Worm (Caenorhabditis elegans) whole organism, L4 larva: Measurements from ENCODE around the gene F43C11.10.

Experiments used
- F26F4.8 ChIP-seq: fragments of 200-800 bp; sonication (Bioruptor generic); conservative IDR thresholded peaks from 2 replicates; pipeline ENCODE4 v1.3.6; 2022; ENCODE audit warnings: missing genetic modification characterization, missing compliant biosample characterization
- F37D6.2 ChIP-seq: sonication (generic microtip); optimal IDR thresholded peaks from 2 replicates; lab custom pipeline; 2016; ENCODE audit warnings: mild to moderate bottlenecking, missing genetic modification characterization, missing compliant biosample characterization
- F44E2.7 ChIP-seq: fragments of 200-800 bp; sonication (Bioruptor generic); IDR thresholded peaks from 2 replicates; pipeline ENCODE4 v2.1.2; 2022; ENCODE audit warnings: missing genetic modification characterization, missing compliant biosample characterization
- R02D3.7 ChIP-seq: fragments of 150-350 bp; sonication (generic microtip); optimal IDR thresholded peaks from 3 replicates; lab custom pipeline; 2014; ENCODE audit warnings: missing biosample characterization, missing genetic modification characterization
- aha-1 ChIP-seq: fragments of 150-350 bp; peaks from one replicate; lab custom pipeline; 2014; ENCODE audit warnings: missing biosample characterization, missing genetic modification characterization
- aly-2 ChIP-seq: sonication (generic microtip); optimal IDR thresholded peaks from 2 replicates; lab custom pipeline; 2018; ENCODE audit warnings: missing biosample characterization, missing genetic modification characterization
- ceh-62 ChIP-seq: sonication (generic microtip); optimal IDR thresholded peaks from 2 replicates; lab custom pipeline; 2017; ENCODE audit warnings: missing biosample characterization, missing genetic modification characterization
- cey-2 ChIP-seq: sonication (generic microtip); optimal IDR thresholded peaks from 3 replicates; lab custom pipeline; 2017; ENCODE audit warnings: missing genetic modification characterization, mild to moderate bottlenecking, missing compliant biosample characterization, antibody characterized with exemption, borderline replicate concordance; ENCODE audit not compliant: insufficient read depth
- daf-12 ChIP-seq: fragments of 150-350 bp; optimal IDR thresholded peaks from 2 replicates; lab custom pipeline; 2014; ENCODE audit warnings: missing biosample characterization, missing genetic modification reagents, missing genetic modification characterization
- daf-16 ChIP-seq, 3 experiments: sonication (generic microtip); optimal IDR thresholded peaks; 2 replicates each; lab custom pipeline; 2016 to 2017; ENCODE audit warnings: missing genetic modification characterization in 3 of 3, missing genetic modification reagents in 3 of 3, mild to moderate bottlenecking in 2 of 3, missing compliant biosample characterization in 2 of 3, missing biosample characterization in 1 of 3, moderate library complexity in 1 of 3
- dmd-6 ChIP-seq: fragments of 200-800 bp; sonication (Bioruptor generic); IDR thresholded peaks from 2 replicates; pipeline ENCODE4 v1.3.6; 2022; ENCODE audit warnings: missing genetic modification reagents, missing genetic modification characterization, missing compliant biosample characterization
- dmd-8 ChIP-seq: fragments of 200-800 bp; sonication (Bioruptor generic); IDR thresholded peaks from 2 replicates; pipeline ENCODE4 v1.3.6; 2022; ENCODE audit warnings: missing genetic modification characterization, missing compliant biosample characterization
- dve-1 ChIP-seq: sonication (generic microtip); optimal IDR thresholded peaks from 2 replicates; lab custom pipeline; 2017; ENCODE audit warnings: antibody characterized with exemption, mild to moderate bottlenecking, missing genetic modification characterization, missing compliant biosample characterization; ENCODE audit not compliant: insufficient read depth
- fos-1 ChIP-seq: fragments of 150-350 bp; optimal IDR thresholded peaks from 2 replicates; lab custom pipeline; 2014; ENCODE audit warnings: missing biosample characterization, missing genetic modification characterization
- gei-8 ChIP-seq: fragments of 200-800 bp; sonication (Bioruptor generic); optimal IDR thresholded peaks from 2 replicates; lab custom pipeline; 2018; ENCODE audit warnings: mild to moderate bottlenecking, missing genetic modification characterization, missing compliant biosample characterization
- hlh-11 ChIP-seq: fragments of 200-800 bp; sonication (Bioruptor generic); optimal IDR thresholded peaks from 2 replicates; lab custom pipeline; 2018; ENCODE audit warnings: mild to moderate bottlenecking, missing genetic modification characterization, missing compliant biosample characterization
- hlh-30 ChIP-seq: sonication (generic microtip); optimal IDR thresholded peaks from 2 replicates; lab custom pipeline; 2017; ENCODE audit warnings: antibody characterized with exemption, mild to moderate bottlenecking, missing genetic modification characterization, missing compliant biosample characterization; ENCODE audit not compliant: insufficient read depth
- hmg-1.1 ChIP-seq: fragments of 200-800 bp; sonication (Bioruptor generic); IDR thresholded peaks from 2 replicates; pipeline ENCODE4 v1.3.6; 2022; ENCODE audit warnings: missing genetic modification reagents, missing genetic modification characterization, missing compliant biosample characterization
- lim-7 ChIP-seq: fragments of 200-800 bp; sonication (Bioruptor generic); IDR thresholded peaks from 2 replicates; pipeline ENCODE4 v1.3.6; 2022; ENCODE audit warnings: missing genetic modification characterization, missing compliant biosample characterization
- lin-15B ChIP-seq: fragments of 150-350 bp; sonication (generic microtip); optimal IDR thresholded peaks from 3 replicates; lab custom pipeline; 2014; ENCODE audit warnings: missing biosample characterization, missing genetic modification characterization
- lin-29 ChIP-seq: fragments of 200-800 bp; sonication (Bioruptor generic); IDR thresholded peaks from 2 replicates; pipeline ENCODE4 v1.3.6; 2022; ENCODE audit warnings: missing genetic modification reagents, missing genetic modification characterization, missing compliant biosample characterization
- lin-39 ChIP-seq: fragments of 150-350 bp; optimal IDR thresholded peaks from 2 replicates; lab custom pipeline; 2014; ENCODE audit warnings: missing biosample characterization, missing genetic modification reagents, missing genetic modification characterization
- lir-3 ChIP-seq: sonication (generic microtip); optimal IDR thresholded peaks from 2 replicates; lab custom pipeline; 2016; ENCODE audit warnings: mild to moderate bottlenecking, missing genetic modification characterization, missing compliant biosample characterization
- lsy-2 ChIP-seq, 2 experiments: fragments of 150-350 bp in 1 of 2; sonication (generic microtip) in 1 of 2; optimal IDR thresholded peaks; 2 replicates each; lab custom pipeline; 2014 to 2017; ENCODE audit warnings: missing biosample characterization in 2 of 2, missing genetic modification characterization in 2 of 2
- mdl-1 ChIP-seq, 2 experiments: fragments of 150-350 bp in 1 of 2; sonication (generic microtip) in 1 of 2; optimal IDR thresholded peaks; 2 replicates each; lab custom pipeline; 2014 to 2017; ENCODE audit warnings: missing biosample characterization in 2 of 2, missing genetic modification characterization in 2 of 2
- mdt-29 ChIP-seq: fragments of 200-800 bp; sonication (Bioruptor generic); IDR thresholded peaks from 2 replicates; pipeline ENCODE4 v1.3.6; 2022; ENCODE audit warnings: missing genetic modification reagents, missing genetic modification characterization, missing compliant biosample characterization
- mes-2 ChIP-seq: sonication (generic microtip); optimal IDR thresholded peaks from 2 replicates; lab custom pipeline; 2016; ENCODE audit warnings: missing genotype, mild to moderate bottlenecking, missing genetic modification characterization, missing compliant biosample characterization; ENCODE audit not compliant: poor library complexity, severe bottlenecking
- nhr-28 ChIP-seq: fragments of 150-350 bp; optimal IDR thresholded peaks from 2 replicates; lab custom pipeline; 2014; ENCODE audit warnings: missing biosample characterization, missing genetic modification characterization
- nhr-77 ChIP-seq: fragments of 150-350 bp; optimal IDR thresholded peaks from 2 replicates; lab custom pipeline; 2014; ENCODE audit warnings: missing biosample characterization, missing genetic modification characterization
- php-3 ChIP-seq: fragments of 200-800 bp; sonication (Bioruptor generic); IDR thresholded peaks from 2 replicates; pipeline ENCODE4 v1.3.6; 2022; ENCODE audit warnings: missing genetic modification reagents, missing genetic modification characterization, missing compliant biosample characterization
- pqm-1 ChIP-seq: sonication (generic microtip); optimal IDR thresholded peaks from 2 replicates; lab custom pipeline; 2017; ENCODE audit warnings: missing biosample characterization, missing genetic modification characterization
- snpc-4 ChIP-seq: fragments of 150-350 bp; optimal IDR thresholded peaks from 2 replicates; lab custom pipeline; 2014; ENCODE audit warnings: missing biosample characterization, missing genetic modification characterization
- unc-62 ChIP-seq, 3 experiments: fragments of 150-350 bp in 1 of 3; sonication (generic microtip); optimal IDR thresholded peaks in 2 of 3; peaks in 1 of 3; 1 replicate in 1 of 3; 2 replicates in 2 of 3; lab custom pipeline; 2014 to 2017; ENCODE audit warnings: missing biosample characterization in 3 of 3, missing genetic modification characterization in 3 of 3, missing genetic modification reagents in 3 of 3, missing genotype in 1 of 3
- zfp-2 ChIP-seq: sonication (generic microtip); optimal IDR thresholded peaks from 2 replicates; lab custom pipeline; 2016; ENCODE audit warnings: mild to moderate bottlenecking, missing genetic modification characterization, missing compliant biosample characterization
- zip-11 ChIP-seq: fragments of 200-800 bp; sonication (Bioruptor generic); IDR thresholded peaks from 2 replicates; pipeline ENCODE4 v1.3.6; 2022; ENCODE audit warnings: missing genetic modification characterization, missing compliant biosample characterization

The F43C11.10 gene

DNA sequence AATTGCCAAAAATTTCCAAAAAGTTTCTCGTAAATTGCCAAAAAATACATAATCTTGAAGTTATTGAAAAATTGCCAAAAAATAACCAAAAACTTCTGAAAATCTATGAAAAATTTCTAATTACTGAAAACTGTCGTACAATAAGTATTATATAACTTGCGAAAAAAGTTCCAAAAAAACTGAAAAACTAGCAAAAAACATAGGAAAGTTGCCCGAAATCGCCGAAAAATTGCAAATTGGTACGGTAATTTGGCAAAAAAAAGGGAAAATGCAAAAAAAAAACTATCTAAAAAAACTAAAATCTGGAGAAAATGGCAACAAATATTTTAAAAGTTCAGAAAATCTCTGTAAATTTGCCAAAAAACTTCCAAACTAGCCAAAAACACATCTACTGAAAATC, 10.9 kb downstream of the F43C11.10 start, which contains the start of gene enri-1:
TSS of gene enri-1 (minus strand) at position 101 of the 400 bp plus-strand sequence.
- TF ChIP-seq F26F4.8 (GFP tag; lab: Robert Waterston, UW) = no peak
- no peak for TF ChIP-seq lin-15B
- no peak for TF ChIP-seq aha-1 (tag; lab: Kevin White, UChicago)
- TF ChIP-seq daf-12 (tag; lab: Kevin White, UChicago) = no peak
- no peak for TF ChIP-seq php-3
- TF ChIP-seq dmd-8 (GFP tag; lab: Robert Waterston, UW) = no peak
- TF ChIP-seq, all 104 proteins: peak for 0

DNA sequence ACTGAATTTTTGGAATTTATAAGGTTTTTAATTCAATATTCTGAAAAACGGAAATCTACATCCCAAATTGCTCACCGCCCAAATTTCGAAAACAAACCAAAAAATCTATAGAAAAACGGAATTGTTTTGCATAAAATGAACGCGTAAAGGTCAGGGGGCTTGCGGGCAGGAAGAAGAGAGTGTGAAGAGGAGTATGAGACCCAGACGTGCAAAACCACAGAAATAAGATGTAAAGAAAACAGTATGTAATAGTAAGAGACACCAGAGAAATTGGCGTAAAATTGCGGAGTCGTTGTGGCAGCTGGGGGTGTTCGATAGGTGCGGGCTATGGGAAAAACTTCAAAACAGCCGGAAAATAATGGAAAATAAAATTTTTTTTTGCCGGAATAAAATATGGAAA, 11.5 kb downstream of the F43C11.10 start:
- TF ChIP-seq ceh-62 (tag; lab: Kevin White, UChicago) = no peak
- peak; percentile 76 for TF ChIP-seq aha-1 (tag; lab: Kevin White, UChicago)
- no peak for TF ChIP-seq lin-39
- TF ChIP-seq F37D6.2 (tag; lab: Kevin White, UChicago) = no peak
- TF ChIP-seq snpc-4 (tag; lab: Kevin White, UChicago) = no peak
- no peak for TF ChIP-seq lir-3 (tag; lab: Kevin White, UChicago)
- TF ChIP-seq F44E2.7 (GFP tag; lab: Robert Waterston, UW) = no peak
- no peak for TF ChIP-seq daf-16 (GFP tag; optimal IDR thresholded peaks at IDR 0.05; lab: Kevin White, UChicago)
- TF ChIP-seq daf-16 (tag; optimal IDR thresholded peaks at IDR 0.05; lab: Kevin White, UChicago) = peak; percentile 17
- TF ChIP-seq cey-2 (tag; lab: Kevin White, UChicago) = no peak
- no peak for TF ChIP-seq mdt-29 (GFP tag; lab: Robert Waterston, UW)
- TF ChIP-seq mes-2 (tag; lab: Kevin White, UChicago) = peak; percentile 12
- no peak for TF ChIP-seq nhr-77 (tag; lab: Kevin White, UChicago)
- 0 out of 2 replicates have a peak, but pooled peaks have one; percentile 23 for TF ChIP-seq hmg-1.1 (GFP tag; lab: Robert Waterston, UW)
- TF ChIP-seq fos-1 (tag; lab: Kevin White, UChicago) = no peak
- peak; percentile 22 for TF ChIP-seq hlh-30
- TF ChIP-seq R02D3.7 (tag; lab: Kevin White, UChicago) = peak; percentile 23
- TF ChIP-seq lsy-2 (tag; optimal IDR thresholded peaks at IDR 0.05; lab: Kevin White, UChicago) = peak in 1 of 2 experiments; percentile 38
- no peak for TF ChIP-seq lin-29
- no peak for TF ChIP-seq lim-7
- no peak for TF ChIP-seq zfp-2
- TF ChIP-seq, all 104 proteins: peak for 7

DNA sequence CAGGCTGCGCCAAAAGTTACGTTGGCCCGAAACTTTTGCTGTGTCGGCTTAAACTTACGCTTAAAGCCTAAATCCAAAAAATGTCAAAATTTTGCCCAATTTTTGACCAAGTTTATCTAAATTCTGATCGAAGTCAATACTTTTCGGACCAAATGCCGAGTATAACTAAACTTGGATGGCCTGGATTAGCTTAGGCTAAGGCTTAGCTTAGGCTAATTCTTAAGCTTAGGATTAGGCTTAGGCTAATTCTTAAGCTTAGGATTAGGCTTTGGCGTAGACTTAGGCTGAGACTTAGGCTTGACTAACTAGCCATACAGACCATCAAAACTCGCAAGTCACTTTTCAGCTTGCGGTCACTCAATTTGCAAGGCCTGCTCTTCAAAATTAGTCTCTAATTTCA, 16.3 kb downstream of the F43C11.10 start:
- TF ChIP-seq zip-11 (GFP tag; lab: Robert Waterston, UW) = no peak
- peak in 1 of 2 experiments; percentile 19 for TF ChIP-seq unc-62 (GFP tag; optimal IDR thresholded peaks at IDR 0.05 in 1 of 2; lab: Kevin White, UChicago)
- TF ChIP-seq unc-62 (tag; optimal IDR thresholded peaks at IDR 0.05; lab: Kevin White, UChicago) = no peak

DNA sequence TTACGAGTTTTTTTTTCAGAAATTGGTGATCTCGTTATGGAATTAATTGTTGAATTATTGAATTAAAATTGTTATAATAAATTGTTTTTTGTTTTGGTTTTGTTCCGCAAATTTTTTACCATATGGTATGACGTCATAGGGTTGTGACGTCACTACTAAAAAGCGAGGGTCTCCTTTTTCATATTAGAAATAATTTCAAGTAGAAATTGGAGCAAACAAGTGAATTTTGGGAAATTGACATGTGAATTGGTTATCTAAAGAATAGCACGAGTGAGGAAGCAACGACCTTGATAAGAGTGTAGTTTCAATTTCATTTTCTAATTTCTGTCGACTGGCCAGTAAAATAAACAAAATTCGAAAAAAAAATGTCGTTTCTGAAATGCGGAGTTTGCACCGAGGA, 16.9 kb downstream of the F43C11.10 start, which contains the start of gene F43C11.7:
TSS of gene F43C11.7 (plus strand) at position 326 of the 400 bp plus-strand sequence.
- peak; percentile 80 for TF ChIP-seq pqm-1 (tag; lab: Kevin White, UChicago)
- no peak for TF ChIP-seq gei-8
- peak; percentile 82 for TF ChIP-seq nhr-28 (tag; lab: Kevin White, UChicago)
- peak; percentile 56 for TF ChIP-seq dve-1 (tag; lab: Kevin White, UChicago)
- peak in 1 of 2 experiments; percentile 35 for TF ChIP-seq mdl-1 (tag; optimal IDR thresholded peaks at IDR 0.05; lab: Kevin White, UChicago)
- TF ChIP-seq hlh-30 = peak; percentile 52
- TF ChIP-seq php-3 = 0 out of 2 replicates have a peak, but pooled peaks have one; percentile 19
- TF ChIP-seq dmd-6 (GFP tag; lab: Robert Waterston, UW) = peak; percentile 71
- no peak for TF ChIP-seq lin-15B
- no peak for TF ChIP-seq aly-2 (tag; lab: Kevin White, UChicago)
- TF ChIP-seq nhr-77 (tag; lab: Kevin White, UChicago) = peak; percentile 69
- TF ChIP-seq hlh-11 = peak; percentile 58
- TF ChIP-seq daf-16 (GFP tag; optimal IDR thresholded peaks at IDR 0.05; lab: Kevin White, UChicago) = no peak
- peak; percentile 63 for TF ChIP-seq daf-16 (tag; optimal IDR thresholded peaks at IDR 0.05; lab: Kevin White, UChicago)
